Fruit fly (Drosophila melanogaster) whole organism, embryonic: ENCODE data around the gene side-III.

Experiments used
- Abd-B ChIP-seq: fragments of 200-800 bp; sonication (Bioruptor generic); optimal IDR thresholded peaks from 2 replicates; lab custom pipeline; 2018; ENCODE audit warnings: missing biosample characterization, mild to moderate bottlenecking, missing genetic modification characterization, moderate library complexity
- Antp ChIP-seq: fragments of 200-800 bp; sonication (Bioruptor generic); optimal IDR thresholded peaks from 3 replicates; lab custom pipeline; 2016; ENCODE audit warnings: missing biosample characterization, missing genetic modification characterization
- Asciz ChIP-seq: fragments of 200-800 bp; sonication (Bioruptor generic); optimal IDR thresholded peaks from 2 replicates; lab custom pipeline; 2017; ENCODE audit warnings: missing biosample characterization, mild to moderate bottlenecking, missing genetic modification characterization, missing genetic modification reagents
- Atf3 ChIP-seq: fragments of 200-800 bp; sonication (Bioruptor generic); optimal IDR thresholded peaks from 3 replicates; lab custom pipeline; 2016; ENCODE audit warnings: missing biosample characterization, missing genetic modification characterization
- B-H1 ChIP-seq: fragments of 200-800 bp; sonication (Bioruptor generic); IDR thresholded peaks from 3 replicates; pipeline ENCODE4 v1.3.6; 2022; ENCODE audit warnings: missing biosample characterization, missing genetic modification characterization
- B-H2 ChIP-seq: fragments of 200-800 bp; sonication (Bioruptor generic); optimal IDR thresholded peaks from 2 replicates; lab custom pipeline; 2018; ENCODE audit warnings: missing biosample characterization, mild to moderate bottlenecking, missing genetic modification characterization
- Bdp1 ChIP-seq: fragments of 200-800 bp; sonication (Bioruptor generic); optimal IDR thresholded peaks from 3 replicates; lab custom pipeline; 2016; ENCODE audit warnings: missing biosample characterization, missing genetic modification characterization
- CG10267 ChIP-seq: fragments of 200-800 bp; sonication (Bioruptor generic); optimal IDR thresholded peaks from 2 replicates; lab custom pipeline; 2018; ENCODE audit warnings: missing biosample characterization, mild to moderate bottlenecking, missing genetic modification characterization, moderate library complexity
- CG10321 ChIP-seq: fragments of 200-800 bp; sonication (Bioruptor generic); IDR thresholded peaks from 2 replicates; pipeline ENCODE4 v1.3.6; 2022; ENCODE audit warnings: missing biosample characterization, missing genetic modification characterization
- CG11456 ChIP-seq: fragments of 200-800 bp; sonication (Bioruptor generic); IDR thresholded peaks from 3 replicates; pipeline ENCODE4 v1.3.6; 2022; ENCODE audit warnings: missing biosample characterization, missing genetic modification characterization
- CG11695 ChIP-seq: fragments of 200-800 bp; sonication (Bioruptor generic); IDR thresholded peaks from 3 replicates; pipeline ENCODE4 v1.3.6; 2022; ENCODE audit warnings: missing biosample characterization, missing genetic modification characterization
- CG1233 ChIP-seq: fragments of 200-800 bp; sonication (Bioruptor generic); optimal IDR thresholded peaks from 4 replicates; lab custom pipeline; 2018; ENCODE audit warnings: missing biosample characterization, mild to moderate bottlenecking, missing genetic modification characterization
- CG12744 ChIP-seq: fragments of 200-800 bp; sonication (Bioruptor generic); optimal IDR thresholded peaks from 2 replicates; lab custom pipeline; 2016; ENCODE audit warnings: missing biosample characterization, missing genetic modification characterization
- CG12942 ChIP-seq: fragments of 200-800 bp; sonication (Bioruptor generic); optimal IDR thresholded peaks from 3 replicates; lab custom pipeline; 2016; ENCODE audit warnings: missing biosample characterization, missing genetic modification characterization
- CG13123 ChIP-seq: fragments of 200-800 bp; sonication (Bioruptor generic); optimal IDR thresholded peaks from 2 replicates; lab custom pipeline; 2016; ENCODE audit warnings: missing biosample characterization, missing genetic modification characterization
- CG13296 ChIP-seq: fragments of 200-800 bp; sonication (Bioruptor generic); optimal IDR thresholded peaks from 3 replicates; lab custom pipeline; 2018; ENCODE audit warnings: missing biosample characterization, mild to moderate bottlenecking, missing genetic modification characterization
- CG17802 ChIP-seq: fragments of 200-800 bp; sonication (Bioruptor generic); optimal IDR thresholded peaks from 2 replicates; lab custom pipeline; 2018; ENCODE audit warnings: missing biosample characterization, mild to moderate bottlenecking, missing genetic modification characterization, moderate library complexity
- CG31224 ChIP-seq: fragments of 200-800 bp; sonication (Bioruptor generic); IDR thresholded peaks from 2 replicates; pipeline ENCODE4 v1.3.6; 2022; ENCODE audit warnings: missing biosample characterization, missing genetic modification characterization
- CG8089 ChIP-seq: fragments of 200-800 bp; sonication (Bioruptor generic); optimal IDR thresholded peaks from 3 replicates; lab custom pipeline; 2016; ENCODE audit warnings: missing biosample characterization, missing genetic modification characterization
- CG9215 ChIP-seq: fragments of 200-800 bp; sonication (Bioruptor generic); IDR thresholded peaks from 2 replicates; pipeline ENCODE4 v1.3.6; 2022; ENCODE audit warnings: missing biosample characterization, missing genetic modification characterization
- CG9437 ChIP-seq: fragments of 200-800 bp; sonication (Bioruptor generic); optimal IDR thresholded peaks from 2 replicates; lab custom pipeline; 2018; ENCODE audit warnings: missing biosample characterization, mild to moderate bottlenecking, missing genetic modification characterization
- CTCF ChIP-seq: fragments of 200-800 bp; sonication (Bioruptor generic); optimal IDR thresholded peaks from 2 replicates; lab custom pipeline; 2017; ENCODE audit warnings: missing biosample characterization, mild to moderate bottlenecking, missing genetic modification characterization, moderate library complexity
- Dbx ChIP-seq: fragments of 200-800 bp; sonication (Bioruptor generic); IDR thresholded peaks from 3 replicates; pipeline ENCODE4 v1.3.6; 2022; ENCODE audit warnings: missing biosample characterization, missing genetic modification characterization
- Dfd ChIP-seq, 2 experiments: fragments of >200 bp; optimal IDR thresholded peaks; 2 replicates each; lab custom pipeline; 2017; ENCODE audit warnings: missing biosample characterization in 2 of 2, missing genetic modification characterization in 2 of 2
- Gug ChIP-seq: fragments of 200-800 bp; sonication (Bioruptor generic); IDR thresholded peaks from 4 replicates; pipeline ENCODE4 v1.3.6; 2022; ENCODE audit warnings: missing biosample characterization, missing genetic modification characterization
- HHEX ChIP-seq: fragments of 200-800 bp; sonication (Bioruptor generic); optimal IDR thresholded peaks from 3 replicates; lab custom pipeline; 2017; ENCODE audit warnings: missing biosample characterization, mild to moderate bottlenecking, missing genetic modification characterization, missing genetic modification reagents
- HLH54F ChIP-seq: fragments of 200-800 bp; sonication (Bioruptor generic); optimal IDR thresholded peaks from 3 replicates; lab custom pipeline; 2016; ENCODE audit warnings: missing biosample characterization, missing genetic modification characterization
- Hmr ChIP-seq: fragments of 200-800 bp; sonication (Bioruptor generic); optimal IDR thresholded peaks from 3 replicates; lab custom pipeline; 2017; ENCODE audit warnings: mild to moderate bottlenecking, missing biosample characterization, missing genetic modification reagents, missing genetic modification characterization
- Mrtf ChIP-seq: fragments of 200-800 bp; sonication (Bioruptor generic); IDR thresholded peaks from 3 replicates; pipeline ENCODE4 v1.3.6; 2022; ENCODE audit warnings: missing biosample characterization, missing genetic modification characterization
- NC2α ChIP-seq: fragments of 200-800 bp; sonication (Bioruptor generic); optimal IDR thresholded peaks from 2 replicates; lab custom pipeline; 2016; ENCODE audit warnings: missing biosample characterization, missing genetic modification characterization
- Scr ChIP-seq: fragments of 200-800 bp; sonication (Bioruptor generic); IDR thresholded peaks from 2 replicates; pipeline ENCODE4 v1.3.6; 2022; ENCODE audit warnings: missing biosample characterization, missing genetic modification characterization; ENCODE audit not compliant: partially characterized antibody
- Side ChIP-seq: fragments of 200-800 bp; sonication (Bioruptor generic); optimal IDR thresholded peaks from 2 replicates; lab custom pipeline; 2016; ENCODE audit warnings: missing biosample characterization, missing genetic modification characterization
- YL-1 ChIP-seq: fragments of 200-800 bp; sonication (Bioruptor generic); optimal IDR thresholded peaks from 3 replicates; lab custom pipeline; 2017; ENCODE audit warnings: missing biosample characterization, mild to moderate bottlenecking, missing genetic modification characterization
- bab2 ChIP-seq: fragments of 200-800 bp; sonication (Bioruptor generic); optimal IDR thresholded peaks from 2 replicates; lab custom pipeline; 2016; ENCODE audit warnings: missing biosample characterization, missing genetic modification characterization
- bigmax ChIP-seq: fragments of 200-800 bp; sonication (Bioruptor generic); optimal IDR thresholded peaks from 2 replicates; lab custom pipeline; 2018; ENCODE audit warnings: missing biosample characterization, mild to moderate bottlenecking, missing genetic modification characterization
- esg ChIP-seq: fragments of 200-800 bp; sonication (Bioruptor generic); conservative IDR thresholded peaks from 2 replicates; pipeline ENCODE4 v1.3.6; 2022; ENCODE audit warnings: missing biosample characterization, missing genetic modification characterization
- fd102C ChIP-seq: fragments of 200-800 bp; sonication (Bioruptor generic); optimal IDR thresholded peaks from 2 replicates; lab custom pipeline; 2018; ENCODE audit warnings: missing biosample characterization, mild to moderate bottlenecking, missing genetic modification characterization, moderate library complexity
- gsb-n ChIP-seq: fragments of 200-800 bp; sonication (Bioruptor generic); optimal IDR thresholded peaks from 3 replicates; lab custom pipeline; 2018; ENCODE audit warnings: missing biosample characterization, mild to moderate bottlenecking, missing genetic modification characterization
- hkb ChIP-seq, 2 experiments: fragments of 200-800 bp in 1 of 2; fragments of >200 bp in 1 of 2; sonication (Bioruptor generic) in 1 of 2; IDR thresholded peaks in 1 of 2; optimal IDR thresholded peaks in 1 of 2; 2 replicates each; pipeline versions ENCODE4 v1.3.6 to Lab custom; 2017 to 2022; ENCODE audit warnings: missing biosample characterization in 1 of 2, missing genetic modification characterization in 1 of 2
- ind ChIP-seq: fragments of 200-800 bp; sonication (Bioruptor generic); optimal IDR thresholded peaks from 3 replicates; lab custom pipeline; 2016; ENCODE audit warnings: missing biosample characterization, missing genetic modification characterization
- mirr ChIP-seq: fragments of 200-800 bp; sonication (Bioruptor generic); optimal IDR thresholded peaks from 3 replicates; lab custom pipeline; 2018; ENCODE audit warnings: missing biosample characterization, mild to moderate bottlenecking, missing genetic modification characterization
- mld ChIP-seq: fragments of 200-800 bp; sonication (Bioruptor generic); IDR thresholded peaks from 3 replicates; pipeline ENCODE4 v1.3.6; 2022; ENCODE audit warnings: missing biosample characterization, missing genetic modification characterization; ENCODE audit not compliant: partially characterized antibody
- phol ChIP-seq: fragments of 200-800 bp; sonication (Bioruptor generic); optimal IDR thresholded peaks from 3 replicates; lab custom pipeline; 2018; ENCODE audit warnings: missing biosample characterization, mild to moderate bottlenecking, missing genetic modification characterization, moderate library complexity
- pita ChIP-seq: fragments of 200-800 bp; sonication (Bioruptor generic); optimal IDR thresholded peaks from 2 replicates; lab custom pipeline; 2017; ENCODE audit warnings: missing biosample characterization, mild to moderate bottlenecking, missing genetic modification characterization
- pum ChIP-seq: fragments of 200-800 bp; sonication (Bioruptor generic); optimal IDR thresholded peaks from 2 replicates; lab custom pipeline; 2016; ENCODE audit warnings: missing biosample characterization, missing genetic modification characterization
- repo ChIP-seq: fragments of 200-800 bp; sonication (Bioruptor generic); optimal IDR thresholded peaks from 2 replicates; lab custom pipeline; 2016; ENCODE audit warnings: missing biosample characterization, missing genetic modification characterization
- schlank ChIP-seq: fragments of 200-800 bp; sonication (Bioruptor generic); optimal IDR thresholded peaks from 2 replicates; lab custom pipeline; 2018; ENCODE audit warnings: missing biosample characterization, mild to moderate bottlenecking, missing genetic modification characterization
- seq ChIP-seq: fragments of 200-800 bp; sonication (Bioruptor generic); IDR thresholded peaks from 2 replicates; pipeline ENCODE4 v1.3.6; 2022; ENCODE audit warnings: missing biosample characterization, missing genetic modification characterization
- sug ChIP-seq: fragments of 200-800 bp; optimal IDR thresholded peaks from 2 replicates; lab custom pipeline; 2019; ENCODE audit warnings: missing biosample characterization, mild to moderate bottlenecking, missing genetic modification characterization, moderate library complexity
- tgo ChIP-seq: fragments of 200-800 bp; sonication (Bioruptor generic); IDR thresholded peaks from 3 replicates; pipeline ENCODE4 v1.3.6; 2022; ENCODE audit warnings: missing biosample characterization, missing genetic modification characterization

Gene side-III

dm6 chr3R:5862032-5862641 lies 97.2 kb downstream of the side-III start, which contains the start of gene CG2017 (continued):
- TF ChIP-seq CG9215, result 0 out of 2 replicates have a peak, but pooled peaks have one; percentile 6
- TF ChIP-seq tgo (GFP tag; lab: Robert Waterston, UW), result 0 out of 3 replicates have a peak, but pooled peaks have one; percentile 33
- peak; percentile 22 for TF ChIP-seq CG8089 (GFP tag; lab: Kevin White, UChicago)
- peak; percentile 35 for TF ChIP-seq sug
- peak; percentile 25 for TF ChIP-seq ind (GFP tag; lab: Kevin White, UChicago)
- peak; percentile 29 for TF ChIP-seq CG1233 (GFP tag; lab: Kevin White, UChicago)
- peak; percentile 70; the same call in 2 of the 3 replicates for TF ChIP-seq CG11456 (GFP tag; lab: Robert Waterston, UW)
- TF ChIP-seq CG10267 (tag; lab: Kevin White, UChicago), result peak; percentile 98
- 0 out of 2 replicates have a peak, but pooled peaks have one; percentile 12 for TF ChIP-seq CG10321 (GFP tag; lab: Robert Waterston, UW)
- peak; percentile 20 for TF ChIP-seq CG12744 (GFP tag; lab: Kevin White, UChicago)
- TF ChIP-seq schlank (tag; lab: Kevin White, UChicago), result no peak
- no peak for TF ChIP-seq Dfd (GFP tag; optimal IDR thresholded peaks at IDR 0.05; lab: Kevin White, UChicago)
- peak; percentile 33 for TF ChIP-seq repo (GFP tag; lab: Kevin White, UChicago)
- peak; percentile 53 for TF ChIP-seq bab2 (GFP tag; lab: Kevin White, UChicago)
- peak; percentile 30 for TF ChIP-seq CG12942 (GFP tag; lab: Kevin White, UChicago)
- TF ChIP-seq fd102C (GFP tag; lab: Kevin White, UChicago), result peak; percentile 28
- peak; percentile 42 for TF ChIP-seq mirr
- peak; percentile 53 for TF ChIP-seq Antp
- peak; percentile 53 for TF ChIP-seq bigmax (GFP tag; lab: Kevin White, UChicago)
- peak; percentile 71 for TF ChIP-seq HLH54F (GFP tag; lab: Kevin White, UChicago)
- peak; percentile 64 for TF ChIP-seq CG17802 (tag; lab: Kevin White, UChicago)
- no peak for TF ChIP-seq CG11695
- peak; percentile 7 for TF ChIP-seq Bdp1 (GFP tag; lab: Kevin White, UChicago)
- peak; percentile 31 for TF ChIP-seq CTCF (GFP tag; lab: Kevin White, UChicago)
- TF ChIP-seq Mrtf, result no peak
- no peak for TF ChIP-seq CG9437 (GFP tag; lab: Kevin White, UChicago)
- TF ChIP-seq Atf3 (GFP tag; lab: Kevin White, UChicago), result peak; percentile 31
- TF ChIP-seq pum, result peak; percentile 33
- TF ChIP-seq YL-1, result peak; percentile 49
- TF ChIP-seq CG13296, result no peak
- TF ChIP-seq pita (GFP tag; lab: Kevin White, UChicago), result no peak
- no peak for TF ChIP-seq CG13123
- TF ChIP-seq Asciz (GFP tag; lab: Kevin White, UChicago), result no peak
- TF ChIP-seq B-H1 (GFP tag; lab: Robert Waterston, UW), result no peak
- peak; percentile 75 for TF ChIP-seq Dbx (GFP tag; lab: Robert Waterston, UW)
- TF ChIP-seq Side (GFP tag; lab: Kevin White, UChicago), result peak; percentile 43
- TF ChIP-seq NC2α (GFP tag; lab: Kevin White, UChicago), result peak; percentile 35
- TF ChIP-seq esg (GFP tag; lab: Robert Waterston, UW), result no peak
- peak; percentile 55 for TF ChIP-seq HHEX
- TF ChIP-seq hkb (optimal IDR thresholded peaks at IDR 0.05; lab: Kevin White, UChicago), result no peak
- no peak for TF ChIP-seq hkb (GFP tag; IDR thresholded peaks at IDR 0.05; lab: Robert Waterston, UW)
- peak; percentile 36 for TF ChIP-seq Hmr (GFP tag; lab: Kevin White, UChicago)
- no peak for TF ChIP-seq seq
- TF ChIP-seq Scr (GFP tag; lab: Robert Waterston, UW), result no peak; the same call in 1 of the 2 replicates
- TF ChIP-seq mld (GFP tag; lab: Robert Waterston, UW), result no peak
- peak; percentile 55 for TF ChIP-seq Abd-B (GFP tag; lab: Kevin White, UChicago)
- TF ChIP-seq gsb-n (tag; lab: Kevin White, UChicago), result peak; percentile 42
- peak; percentile 84 for TF ChIP-seq phol (tag; lab: Kevin White, UChicago)
- TF ChIP-seq Gug (GFP tag; lab: Robert Waterston, UW), result no peak
- peak; percentile 70 for TF ChIP-seq B-H2 (GFP tag; lab: Kevin White, UChicago)
- 0 out of 2 replicates have a peak, but pooled peaks have one; percentile 17 for TF ChIP-seq CG31224 (GFP tag; lab: Robert Waterston, UW)
